Worm (Caenorhabditis elegans): ENCODE data around the gene ddo-3.

- TF ChIP-seq lir-1 (GFP tag; conservative IDR thresholded peaks at IDR 0.05) = no peak
- no peak for TF ChIP-seq C06A6.2 (GFP tag; conservative IDR thresholded peaks at IDR 0.05)
Observed at ce11 chrIII:6601073-6601472, 13.4 kb downstream of the ddo-3 start, which contains the start of gene let-765.
